Worm (Caenorhabditis elegans) whole organism, young adult: ENCODE data around the gene cdgs-1.
A peak's percentile ranks its signal among the peaks of the same experiment; 100 is the strongest.

Experiments used
- B0019.2 ChIP-seq: fragments of 200-800 bp; sonication (Bioruptor generic); conservative IDR thresholded peaks from 2 replicates; pipeline ENCODE4 v1.3.6; 2022; ENCODE audit warnings: missing genetic modification reagents, missing genetic modification characterization, missing compliant biosample characterization
- B0035.1 ChIP-seq: sonication (generic microtip); optimal IDR thresholded peaks from 2 replicates; lab custom pipeline; 2016; ENCODE audit warnings: missing genetic modification characterization, mild to moderate bottlenecking, missing compliant biosample characterization, missing genotype, missing genetic modification reagents
- D2030.7 ChIP-seq: fragments of 200-800 bp; sonication (Bioruptor generic); IDR thresholded peaks from 2 replicates; pipeline ENCODE4 v1.3.6; 2022; ENCODE audit warnings: missing genetic modification reagents, missing genetic modification characterization, missing compliant biosample characterization
- F10E7.11 ChIP-seq: sonication (generic microtip); optimal IDR thresholded peaks from 2 replicates; lab custom pipeline; 2017; ENCODE audit warnings: mild to moderate bottlenecking, missing genetic modification characterization, moderate library complexity, missing compliant biosample characterization
- F22D6.2 ChIP-seq: sonication (generic microtip); optimal IDR thresholded peaks from 2 replicates; lab custom pipeline; 2016; ENCODE audit warnings: mild to moderate bottlenecking, missing genetic modification characterization, missing compliant biosample characterization
- F49E8.2 ChIP-seq: sonication (generic microtip); optimal IDR thresholded peaks from 3 replicates; lab custom pipeline; 2017; ENCODE audit warnings: missing genetic modification characterization, mild to moderate bottlenecking, missing compliant biosample characterization, antibody characterized with exemption, moderate library complexity; ENCODE audit not compliant: insufficient read depth
- F52B5.7 ChIP-seq: sonication (generic microtip); optimal IDR thresholded peaks from 2 replicates; lab custom pipeline; 2016; ENCODE audit warnings: mild to moderate bottlenecking, missing genetic modification characterization, missing compliant biosample characterization
- F55B11.4 ChIP-seq: sonication (generic microtip); optimal IDR thresholded peaks from 2 replicates; lab custom pipeline; 2016; ENCODE audit warnings: missing compliant biosample characterization, missing genetic modification characterization, borderline replicate concordance; ENCODE audit not compliant: insufficient read depth
- T26A5.8 ChIP-seq: sonication (generic microtip); optimal IDR thresholded peaks from 2 replicates; lab custom pipeline; 2016; ENCODE audit warnings: missing genetic modification characterization, missing compliant biosample characterization
- Y79H2A.3 ChIP-seq: fragments of 200-800 bp; sonication (Bioruptor generic); conservative IDR thresholded peaks from 2 replicates; pipeline ENCODE4 v1.3.6; 2022; ENCODE audit warnings: missing genetic modification reagents, missing genetic modification characterization, missing compliant biosample characterization
- Y95B8A.8 ChIP-seq: fragments of 200-800 bp; sonication (Bioruptor generic); IDR thresholded peaks from 2 replicates; pipeline ENCODE4 v1.3.6; 2022; ENCODE audit warnings: missing genetic modification reagents, missing genetic modification characterization, missing compliant biosample characterization
- ZK185.1 ChIP-seq: sonication (generic microtip); optimal IDR thresholded peaks from 2 replicates; lab custom pipeline; 2016; ENCODE audit warnings: mild to moderate bottlenecking, missing genetic modification characterization, missing compliant biosample characterization; ENCODE audit not compliant: poor library complexity, severe bottlenecking
- akir-1 ChIP-seq: fragments of 200-800 bp; sonication (Bioruptor generic); optimal IDR thresholded peaks from 2 replicates; lab custom pipeline; 2018; ENCODE audit warnings: mild to moderate bottlenecking, missing genetic modification characterization, moderate library complexity, missing compliant biosample characterization
- aptf-2 ChIP-seq: fragments of 200-800 bp; sonication (Bioruptor generic); conservative IDR thresholded peaks from 2 replicates; pipeline ENCODE4 v1.3.6; 2022; ENCODE audit warnings: missing genetic modification reagents, missing genetic modification characterization, missing compliant biosample characterization
- athp-1 ChIP-seq: sonication (generic microtip); optimal IDR thresholded peaks from 2 replicates; lab custom pipeline; 2017; ENCODE audit warnings: mild to moderate bottlenecking, missing genetic modification characterization, missing compliant biosample characterization
- attf-3 ChIP-seq: fragments of 200-800 bp; sonication (Bioruptor generic); conservative IDR thresholded peaks from 2 replicates; pipeline ENCODE4 v1.3.6; 2022; ENCODE audit warnings: missing genetic modification reagents, missing genetic modification characterization, missing compliant biosample characterization
- bed-1 ChIP-seq: fragments of 200-800 bp; sonication (Bioruptor generic); IDR thresholded peaks from 2 replicates; pipeline ENCODE4 v1.3.6; 2022; ENCODE audit warnings: missing genetic modification reagents, missing genetic modification characterization, missing compliant biosample characterization
- bed-2 ChIP-seq: fragments of 200-800 bp; sonication (Bioruptor generic); IDR thresholded peaks from 2 replicates; pipeline ENCODE4 v1.3.6; 2022; ENCODE audit warnings: missing genetic modification reagents, missing genetic modification characterization, missing compliant biosample characterization
- cebp-2 ChIP-seq: fragments of 200-800 bp; sonication (Bioruptor generic); IDR thresholded peaks from 2 replicates; pipeline ENCODE4 v1.3.6; 2022; ENCODE audit warnings: missing genetic modification characterization, missing compliant biosample characterization
- ceh-27 ChIP-seq: fragments of 200-800 bp; sonication (Bioruptor generic); optimal IDR thresholded peaks from 2 replicates; lab custom pipeline; 2018; ENCODE audit warnings: mild to moderate bottlenecking, missing genetic modification characterization, moderate library complexity, missing compliant biosample characterization
- chd-7 ChIP-seq: sonication (generic microtip); optimal IDR thresholded peaks from 2 replicates; lab custom pipeline; 2016; ENCODE audit warnings: mild to moderate bottlenecking, missing genetic modification characterization, moderate library complexity, missing compliant biosample characterization
- die-1 ChIP-seq: sonication (generic microtip); optimal IDR thresholded peaks from 2 replicates; lab custom pipeline; 2016; ENCODE audit warnings: missing genotype, mild to moderate bottlenecking, missing genetic modification characterization, missing compliant biosample characterization
- dox-1 ChIP-seq: fragments of 200-800 bp; sonication (Bioruptor generic); IDR thresholded peaks from 2 replicates; pipeline ENCODE4 v1.3.6; 2022; ENCODE audit warnings: missing genetic modification reagents, missing genetic modification characterization, missing compliant biosample characterization
- dpff-1 ChIP-seq: sonication (generic microtip); optimal IDR thresholded peaks from 2 replicates; lab custom pipeline; 2017; ENCODE audit warnings: mild to moderate bottlenecking, missing genetic modification characterization, missing compliant biosample characterization
- egl-18 ChIP-seq: fragments of 200-800 bp; sonication (Bioruptor generic); IDR thresholded peaks from 2 replicates; pipeline ENCODE4 v1.3.6; 2022; ENCODE audit warnings: missing genetic modification reagents, missing genetic modification characterization, missing compliant biosample characterization
- egl-44 ChIP-seq: fragments of 200-800 bp; sonication (Bioruptor generic); IDR thresholded peaks from 2 replicates; pipeline ENCODE4 v1.3.6; 2022; ENCODE audit warnings: missing genetic modification reagents, missing genetic modification characterization, missing compliant biosample characterization
- egrh-3 ChIP-seq: fragments of 200-800 bp; sonication (Bioruptor generic); IDR thresholded peaks from 2 replicates; pipeline ENCODE4 v1.3.6; 2022; ENCODE audit warnings: missing genetic modification reagents, missing genetic modification characterization, missing compliant biosample characterization
- fkh-3 ChIP-seq: sonication (generic microtip); optimal IDR thresholded peaks from 2 replicates; lab custom pipeline; 2016; ENCODE audit warnings: mild to moderate bottlenecking, missing genetic modification characterization, missing compliant biosample characterization
- gei-17 ChIP-seq: fragments of 200-800 bp; sonication (Bioruptor generic); optimal IDR thresholded peaks from 2 replicates; lab custom pipeline; 2018; ENCODE audit warnings: mild to moderate bottlenecking, missing genetic modification characterization, missing compliant biosample characterization
- hlh-12 ChIP-seq: sonication (generic microtip); optimal IDR thresholded peaks from 2 replicates; lab custom pipeline; 2016; ENCODE audit warnings: missing genetic modification characterization, missing compliant biosample characterization
- hlh-26 ChIP-seq: fragments of 200-800 bp; sonication (Bioruptor generic); conservative IDR thresholded peaks from 2 replicates; pipeline ENCODE4 v1.3.6; 2022; ENCODE audit warnings: missing genetic modification reagents, missing genetic modification characterization, missing compliant biosample characterization
- lag-1 ChIP-seq: fragments of 200-800 bp; sonication (Bioruptor generic); IDR thresholded peaks from 2 replicates; pipeline ENCODE4 v1.3.6; 2022; ENCODE audit warnings: missing genetic modification reagents, missing genetic modification characterization, missing compliant biosample characterization
- lin-54 ChIP-seq: fragments of 200-800 bp; sonication (Bioruptor generic); optimal IDR thresholded peaks from 2 replicates; lab custom pipeline; 2018; ENCODE audit warnings: mild to moderate bottlenecking, missing genetic modification characterization, missing compliant biosample characterization
- madf-10 ChIP-seq: sonication (generic microtip); optimal IDR thresholded peaks from 2 replicates; lab custom pipeline; 2016; ENCODE audit warnings: mild to moderate bottlenecking, missing genetic modification characterization, missing compliant biosample characterization
- madf-3 ChIP-seq: fragments of 200-800 bp; sonication (Bioruptor generic); IDR thresholded peaks from 2 replicates; pipeline ENCODE4 v1.3.6; 2022; ENCODE audit warnings: missing genetic modification reagents, missing genetic modification characterization, missing compliant biosample characterization
- nfya-1 ChIP-seq: sonication (generic microtip); optimal IDR thresholded peaks from 2 replicates; lab custom pipeline; 2017; ENCODE audit warnings: antibody characterized with exemption, missing compliant biosample characterization, missing genetic modification characterization, borderline replicate concordance; ENCODE audit not compliant: insufficient read depth
- nhr-80 ChIP-seq: sonication (generic microtip); optimal IDR thresholded peaks from 2 replicates; lab custom pipeline; 2016; ENCODE audit warnings: missing genetic modification characterization, missing compliant biosample characterization
- nhr-90 ChIP-seq: sonication (generic microtip); optimal IDR thresholded peaks from 2 replicates; lab custom pipeline; 2016; ENCODE audit warnings: missing genotype, mild to moderate bottlenecking, missing genetic modification characterization, missing compliant biosample characterization
- rec-8 ChIP-seq, 2 experiments: sonication (generic microtip); optimal IDR thresholded peaks; 2 replicates each; lab custom pipeline; 2016; ENCODE audit warnings: mild to moderate bottlenecking in 2 of 2, missing genetic modification characterization in 2 of 2, missing genetic modification reagents in 2 of 2, missing genotype in 2 of 2, missing biosample characterization in 1 of 2, missing compliant biosample characterization in 1 of 2, moderate library complexity in 1 of 2
- sea-2 ChIP-seq: fragments of 200-800 bp; sonication (Bioruptor generic); IDR thresholded peaks from 2 replicates; pipeline ENCODE4 v1.3.6; 2022; ENCODE audit warnings: missing genetic modification characterization, missing compliant biosample characterization
- snpc-3.4 ChIP-seq: sonication (generic microtip); optimal IDR thresholded peaks from 2 replicates; lab custom pipeline; 2017; ENCODE audit warnings: missing genetic modification characterization, mild to moderate bottlenecking, missing compliant biosample characterization, antibody characterized with exemption, moderate library complexity, missing genotype, missing genetic modification reagents
- snpc-4 ChIP-seq, 5 experiments: fragments of 150-350 bp in 1 of 5; sonication (generic microtip) in 4 of 5; optimal IDR thresholded peaks; 2 replicates each; lab custom pipeline; 2014 to 2018; ENCODE audit warnings: missing genetic modification characterization in 5 of 5, missing biosample characterization in 3 of 5, antibody characterized with exemption in 2 of 5, mild to moderate bottlenecking in 2 of 5, missing compliant biosample characterization in 2 of 5, missing genotype in 2 of 5, moderate library complexity in 2 of 5, missing genetic modification reagents in 1 of 5
- sptf-2 ChIP-seq: fragments of 200-800 bp; sonication (Bioruptor generic); optimal IDR thresholded peaks from 2 replicates; lab custom pipeline; 2018; ENCODE audit warnings: mild to moderate bottlenecking, missing genetic modification characterization, missing compliant biosample characterization
- tbp1 ChIP-seq: fragments of 200-800 bp; sonication (Bioruptor generic); optimal IDR thresholded peaks from 2 replicates; lab custom pipeline; 2018; ENCODE audit warnings: mild to moderate bottlenecking, missing genetic modification characterization, missing compliant biosample characterization
- tbx-9 ChIP-seq: sonication (generic microtip); optimal IDR thresholded peaks from 2 replicates; lab custom pipeline; 2016; ENCODE audit warnings: borderline replicate concordance, missing genetic modification characterization, inconsistent platforms, missing compliant biosample characterization
- unc-130 ChIP-seq: sonication (generic microtip); optimal IDR thresholded peaks from 2 replicates; lab custom pipeline; 2016; ENCODE audit warnings: missing genetic modification reagents, missing genetic modification characterization, missing compliant biosample characterization
- ztf-22 ChIP-seq: fragments of 200-800 bp; sonication (Bioruptor generic); optimal IDR thresholded peaks from 2 replicates; lab custom pipeline; 2018; ENCODE audit warnings: mild to moderate bottlenecking, missing genetic modification characterization, moderate library complexity, missing compliant biosample characterization
- ztf-28 ChIP-seq: fragments of 200-800 bp; sonication (Bioruptor generic); IDR thresholded peaks from 2 replicates; pipeline ENCODE4 v1.3.6; 2022; ENCODE audit warnings: missing genetic modification reagents, missing genetic modification characterization, missing compliant biosample characterization

Gene cdgs-1

DNA sequence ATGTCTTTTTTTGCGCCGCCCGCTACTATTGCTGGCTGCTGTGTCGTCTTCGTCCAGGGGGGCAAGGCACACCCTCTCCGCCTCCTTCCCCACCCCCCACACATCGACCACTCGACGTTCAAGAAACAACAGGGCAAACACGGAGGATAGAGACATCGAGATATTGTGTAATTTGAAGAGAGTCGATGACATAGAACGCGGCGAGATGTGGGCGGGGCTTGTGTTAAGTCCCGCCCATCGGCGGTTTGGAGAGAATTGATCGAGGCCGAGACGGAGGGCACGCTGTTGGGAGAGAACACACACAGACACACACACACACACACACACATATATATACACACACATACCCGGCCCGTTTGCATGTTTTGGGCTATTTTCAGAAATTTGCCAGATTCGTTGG lies 30.1 kb upstream of the cdgs-1 start (continued):
- TF ChIP-seq hlh-12 (tag; lab: Kevin White, UChicago): no peak
- TF ChIP-seq lin-54: peak; percentile 22
- no peak for TF ChIP-seq hlh-26 (GFP tag; lab: Robert Waterston, UW)
- TF ChIP-seq tbp1 (GFP tag; lab: Kevin White, UChicago): peak; percentile 30
- no peak for TF ChIP-seq snpc-4 (GFP tag; optimal IDR thresholded peaks at IDR 0.05; lab: Kevin White, UChicago)
- TF ChIP-seq snpc-4 (tag; optimal IDR thresholded peaks at IDR 0.05; lab: Kevin White, UChicago): peak in 3 of 4 experiments; percentile 15 to 63 (median 54)
- peak; percentile 46 for TF ChIP-seq gei-17 (GFP tag; lab: Kevin White, UChicago)
- TF ChIP-seq nhr-80 (tag; lab: Kevin White, UChicago): peak; percentile 60
- no peak for TF ChIP-seq Y79H2A.3 (GFP tag; lab: Robert Waterston, UW)
- TF ChIP-seq T26A5.8: no peak
- no peak for TF ChIP-seq sea-2 (GFP tag; lab: Robert Waterston, UW)
- TF ChIP-seq B0035.1 (tag; lab: Kevin White, UChicago): no peak
- TF ChIP-seq fkh-3 (tag; lab: Kevin White, UChicago): no peak
- peak; percentile 78 for TF ChIP-seq F52B5.7 (tag; lab: Kevin White, UChicago)
- TF ChIP-seq nhr-90 (tag; lab: Kevin White, UChicago): peak; percentile 66
- TF ChIP-seq F22D6.2 (tag; lab: Kevin White, UChicago): no peak
- TF ChIP-seq lag-1 (GFP tag; lab: Robert Waterston, UW): no peak
- no peak for TF ChIP-seq unc-130 (GFP tag; lab: Kevin White, UChicago)
- TF ChIP-seq D2030.7 (GFP tag; lab: Robert Waterston, UW): no peak
- no peak for TF ChIP-seq F55B11.4 (tag; lab: Kevin White, UChicago)
- TF ChIP-seq egrh-3 (GFP tag; lab: Robert Waterston, UW): peak; percentile 75
- peak; percentile 82 for TF ChIP-seq ceh-27 (GFP tag; lab: Kevin White, UChicago)
- no peak for TF ChIP-seq dpff-1 (tag; lab: Kevin White, UChicago)
- TF ChIP-seq akir-1: no peak
- TF ChIP-seq athp-1 (tag; lab: Kevin White, UChicago): no peak
- TF ChIP-seq cebp-2: no peak
- no peak for TF ChIP-seq ztf-28
- no peak for TF ChIP-seq bed-2
- TF ChIP-seq egl-18 (GFP tag; lab: Robert Waterston, UW): no peak
- peak; percentile 67 for TF ChIP-seq chd-7 (tag; lab: Kevin White, UChicago)
- TF ChIP-seq nfya-1 (tag; lab: Kevin White, UChicago): no peak
- no peak for TF ChIP-seq aptf-2 (GFP tag; lab: Robert Waterston, UW)
- no peak for TF ChIP-seq rec-8 (tag; optimal IDR thresholded peaks at IDR 0.05; lab: Kevin White, UChicago)
- TF ChIP-seq madf-10: peak; percentile 48
- TF ChIP-seq F49E8.2 (tag; lab: Kevin White, UChicago): no peak
- no peak for TF ChIP-seq madf-3 (GFP tag; lab: Robert Waterston, UW)
- TF ChIP-seq F10E7.11 (tag; lab: Kevin White, UChicago): peak; percentile 6
- TF ChIP-seq tbx-9: no peak
- no peak for TF ChIP-seq ztf-22
- TF ChIP-seq egl-44 (GFP tag; lab: Robert Waterston, UW): 0 out of 2 replicates have a peak, but pooled peaks have one; percentile 21
- TF ChIP-seq Y95B8A.8 (GFP tag; lab: Robert Waterston, UW): no peak
- TF ChIP-seq dox-1 (GFP tag; lab: Robert Waterston, UW): peak; percentile 77; the same call in 1 of the 2 replicates
- TF ChIP-seq attf-3: no peak
- no peak for TF ChIP-seq snpc-3.4
- TF ChIP-seq ZK185.1: peak; percentile 27
- no peak for TF ChIP-seq B0019.2 (GFP tag; lab: Robert Waterston, UW)
- no peak for TF ChIP-seq sptf-2 (GFP tag; lab: Kevin White, UChicago)
- no peak for TF ChIP-seq bed-1 (GFP tag; lab: Robert Waterston, UW)
- peak; percentile 53 for TF ChIP-seq die-1 (tag; lab: Kevin White, UChicago)
